Fruit fly (Drosophila melanogaster) S2 (cell line): Measurements from ENCODE around the gene MBD-R2.

Experiments
- CG8478 ChIP-seq: fragments of >200 bp; optimal IDR thresholded peaks from 2 replicates; lab custom pipeline; 2018
- CTCF ChIP-seq, 2 experiments: fragments of >200 bp; optimal IDR thresholded peaks; 2 replicates each; lab custom pipeline; 2018

dm6 chr3R:12314236-12314635, 41.8 kb downstream of the MBD-R2 start:
- TF ChIP-seq CG8478 (lab: Kevin White, UChicago) (no peak), CTCF (optimal IDR thresholded peaks at IDR 0.05; lab: Kevin White, UChicago) (no peak)
